Fruit fly (Drosophila melanogaster) whole organism, embryonic: Measurements from ENCODE around the gene Desat1.
A peak's percentile ranks its signal among the peaks of the same experiment; 100 is the strongest.

Source experiments
- Asciz ChIP-seq: fragments of 200-800 bp; sonication (Bioruptor generic); optimal IDR thresholded peaks from 2 replicates; lab custom pipeline; 2017; ENCODE audit warnings: missing biosample characterization, mild to moderate bottlenecking, missing genetic modification characterization, missing genetic modification reagents
- Bdp1 ChIP-seq: fragments of 200-800 bp; sonication (Bioruptor generic); optimal IDR thresholded peaks from 3 replicates; lab custom pipeline; 2016; ENCODE audit warnings: missing biosample characterization, missing genetic modification characterization
- Bgb ChIP-seq: fragments of 200-800 bp; sonication (Bioruptor generic); IDR thresholded peaks from 2 replicates; pipeline ENCODE4 v1.3.6; 2022; ENCODE audit warnings: missing biosample characterization, missing genetic modification characterization; ENCODE audit not compliant: partially characterized antibody
- Blimp-1 ChIP-seq: fragments of 200-800 bp; sonication (Bioruptor generic); optimal IDR thresholded peaks from 3 replicates; lab custom pipeline; 2018; ENCODE audit warnings: missing biosample characterization, missing genetic modification characterization, mild to moderate bottlenecking, moderate library complexity, missing genetic modification reagents
- CG10209 ChIP-seq: fragments of 200-800 bp; sonication (Bioruptor generic); optimal IDR thresholded peaks from 3 replicates; lab custom pipeline; 2017; ENCODE audit warnings: missing biosample characterization, mild to moderate bottlenecking, missing genetic modification characterization, missing genetic modification reagents
- CG1024 ChIP-seq: fragments of 200-800 bp; sonication (Bioruptor generic); IDR thresholded peaks from 2 replicates; pipeline ENCODE4 v1.3.6; 2022; ENCODE audit warnings: missing biosample characterization, missing genetic modification characterization
- CG10431 ChIP-seq: fragments of 200-800 bp; sonication (Bioruptor generic); optimal IDR thresholded peaks from 3 replicates; lab custom pipeline; 2018; ENCODE audit warnings: missing biosample characterization, mild to moderate bottlenecking, missing genetic modification characterization
- CG12104 ChIP-seq: fragments of 200-800 bp; sonication (Bioruptor generic); optimal IDR thresholded peaks from 3 replicates; lab custom pipeline; 2016; ENCODE audit warnings: missing biosample characterization, missing genetic modification characterization
- CG13123 ChIP-seq: fragments of 200-800 bp; sonication (Bioruptor generic); optimal IDR thresholded peaks from 2 replicates; lab custom pipeline; 2016; ENCODE audit warnings: missing biosample characterization, missing genetic modification characterization
- CG13624 ChIP-seq: fragments of 200-800 bp; sonication (Bioruptor generic); optimal IDR thresholded peaks from 2 replicates; lab custom pipeline; 2016; ENCODE audit warnings: missing biosample characterization, missing genetic modification characterization
- CG15073 ChIP-seq: fragments of 200-800 bp; sonication (Bioruptor generic); optimal IDR thresholded peaks from 2 replicates; lab custom pipeline; 2016; ENCODE audit warnings: missing biosample characterization, missing genetic modification characterization
- CG15696 ChIP-seq: fragments of 200-800 bp; sonication (Bioruptor generic); optimal IDR thresholded peaks from 2 replicates; lab custom pipeline; 2019; ENCODE audit warnings: missing biosample characterization, mild to moderate bottlenecking, missing genetic modification characterization, moderate library complexity
- CG17612 ChIP-seq: fragments of 200-800 bp; sonication (Bioruptor generic); IDR thresholded peaks from 2 replicates; pipeline ENCODE4 v1.3.6; 2022; ENCODE audit warnings: missing biosample characterization, missing genetic modification characterization
- CG1832 ChIP-seq: fragments of 200-800 bp; sonication (Bioruptor generic); optimal IDR thresholded peaks from 2 replicates; lab custom pipeline; 2017; ENCODE audit warnings: missing biosample characterization, mild to moderate bottlenecking, missing genetic modification characterization, inconsistent platforms
- CG34422 ChIP-seq: fragments of 200-800 bp; sonication (Bioruptor generic); IDR thresholded peaks from 3 replicates; pipeline ENCODE4 v1.3.6; 2022; ENCODE audit warnings: missing biosample characterization, missing genetic modification characterization
- CG4617 ChIP-seq: fragments of 200-800 bp; sonication (Bioruptor generic); optimal IDR thresholded peaks from 3 replicates; lab custom pipeline; 2016; ENCODE audit warnings: missing biosample characterization, missing genetic modification characterization, borderline replicate concordance
- CG6272 ChIP-seq: fragments of 200-800 bp; sonication (Bioruptor generic); IDR thresholded peaks from 2 replicates; pipeline ENCODE4 v1.3.6; 2022; ENCODE audit warnings: missing biosample characterization, missing genetic modification characterization
- CG6689 ChIP-seq: fragments of 200-800 bp; sonication (Bioruptor generic); IDR thresholded peaks from 2 replicates; pipeline ENCODE4 v1.3.6; 2022; ENCODE audit warnings: missing biosample characterization, missing genetic modification characterization
- CG6765 ChIP-seq: fragments of 200-800 bp; sonication (Bioruptor generic); optimal IDR thresholded peaks from 3 replicates; lab custom pipeline; 2017; ENCODE audit warnings: missing biosample characterization, mild to moderate bottlenecking, missing genetic modification characterization
- CG8359 ChIP-seq: fragments of 200-800 bp; sonication (Bioruptor generic); optimal IDR thresholded peaks from 2 replicates; lab custom pipeline; 2017; ENCODE audit warnings: missing biosample characterization, mild to moderate bottlenecking, missing genetic modification characterization, borderline replicate concordance
- CG9727 ChIP-seq: fragments of 200-800 bp; sonication (Bioruptor generic); optimal IDR thresholded peaks from 3 replicates; lab custom pipeline; 2017; ENCODE audit warnings: missing biosample characterization, mild to moderate bottlenecking, missing genetic modification characterization
- CG9876 ChIP-seq: fragments of 200-800 bp; sonication (Bioruptor generic); optimal IDR thresholded peaks from 2 replicates; lab custom pipeline; 2016; ENCODE audit warnings: missing biosample characterization, missing genetic modification characterization
- CrebB ChIP-seq: fragments of 200-800 bp; sonication (Bioruptor generic); optimal IDR thresholded peaks from 3 replicates; lab custom pipeline; 2018; ENCODE audit warnings: missing biosample characterization, mild to moderate bottlenecking, missing genetic modification characterization
- Dbx ChIP-seq: fragments of 200-800 bp; sonication (Bioruptor generic); IDR thresholded peaks from 3 replicates; pipeline ENCODE4 v1.3.6; 2022; ENCODE audit warnings: missing biosample characterization, missing genetic modification characterization
- ERR ChIP-seq: fragments of 200-800 bp; sonication (Bioruptor generic); optimal IDR thresholded peaks from 2 replicates; lab custom pipeline; 2016; ENCODE audit warnings: missing biosample characterization, missing genetic modification characterization
- GATAe ChIP-seq: fragments of 200-800 bp; sonication (Bioruptor generic); conservative IDR thresholded peaks from 2 replicates; pipeline ENCODE4 v1.3.6; 2022; ENCODE audit warnings: missing biosample characterization, missing genetic modification characterization
- HLH4C ChIP-seq: fragments of 200-800 bp; sonication (Bioruptor generic); IDR thresholded peaks from 3 replicates; pipeline ENCODE4 v1.3.6; 2022; ENCODE audit warnings: missing biosample characterization, missing genetic modification characterization; ENCODE audit not compliant: partially characterized antibody
- Kr ChIP-seq: fragments of 200-800 bp; sonication (Bioruptor generic); optimal IDR thresholded peaks from 2 replicates; lab custom pipeline; 2017; ENCODE audit warnings: missing biosample characterization, mild to moderate bottlenecking, missing genetic modification characterization
- Lim3 ChIP-seq: fragments of 200-800 bp; sonication (Bioruptor generic); IDR thresholded peaks from 2 replicates; pipeline ENCODE4 v1.3.6; 2022; ENCODE audit warnings: missing biosample characterization, missing genetic modification characterization
- Lpt ChIP-seq: fragments of >200 bp; optimal IDR thresholded peaks from 2 replicates; lab custom pipeline; 2018; ENCODE audit warnings: missing biosample characterization, missing genetic modification characterization
- MESR4 ChIP-seq: fragments of 200-800 bp; sonication (Bioruptor generic); optimal IDR thresholded peaks from 2 replicates; lab custom pipeline; 2018; ENCODE audit warnings: missing biosample characterization, mild to moderate bottlenecking, missing genetic modification characterization, moderate library complexity
- Side ChIP-seq: fragments of 200-800 bp; sonication (Bioruptor generic); optimal IDR thresholded peaks from 2 replicates; lab custom pipeline; 2016; ENCODE audit warnings: missing biosample characterization, missing genetic modification characterization
- amos ChIP-seq: fragments of 200-800 bp; sonication (Bioruptor generic); IDR thresholded peaks from 2 replicates; pipeline ENCODE4 v1.3.6; 2022; ENCODE audit warnings: missing biosample characterization, missing genetic modification characterization; ENCODE audit not compliant: partially characterized antibody
- chinmo ChIP-seq: fragments of 200-800 bp; sonication (Bioruptor generic); IDR thresholded peaks from 4 replicates; pipeline ENCODE4 v1.3.6; 2022; ENCODE audit warnings: missing biosample characterization, missing genetic modification characterization; ENCODE audit not compliant: partially characterized antibody
- chm ChIP-seq: fragments of 200-800 bp; sonication (Bioruptor generic); IDR thresholded peaks from 2 replicates; pipeline ENCODE4 v1.3.6; 2022; ENCODE audit warnings: missing biosample characterization, missing genetic modification characterization
- dm ChIP-seq: fragments of 200-800 bp; sonication (Bioruptor generic); optimal IDR thresholded peaks from 3 replicates; lab custom pipeline; 2016; ENCODE audit warnings: missing biosample characterization, missing genetic modification characterization
- emc ChIP-seq: fragments of 200-800 bp; sonication (Bioruptor generic); optimal IDR thresholded peaks from 2 replicates; lab custom pipeline; 2016; ENCODE audit warnings: missing biosample characterization, missing genetic modification characterization
- fru ChIP-seq: fragments of >200 bp; optimal IDR thresholded peaks from 2 replicates; lab custom pipeline; 2017
- gcm2 ChIP-seq: fragments of 200-800 bp; sonication (Bioruptor generic); optimal IDR thresholded peaks from 2 replicates; lab custom pipeline; 2016; ENCODE audit warnings: missing biosample characterization, missing genetic modification characterization
- her ChIP-seq: fragments of 200-800 bp; sonication (Bioruptor generic); optimal IDR thresholded peaks from 2 replicates; lab custom pipeline; 2016; ENCODE audit warnings: missing biosample characterization, missing genetic modification characterization
- jigr1 ChIP-seq: fragments of 200-800 bp; sonication (Bioruptor generic); IDR thresholded peaks from 3 replicates; pipeline ENCODE4 v1.3.6; 2022; ENCODE audit warnings: missing biosample characterization, missing genetic modification characterization
- knrl ChIP-seq: fragments of 200-800 bp; sonication (Bioruptor generic); IDR thresholded peaks from 3 replicates; pipeline ENCODE4 v1.3.6; 2022; ENCODE audit warnings: missing biosample characterization, missing genetic modification characterization; ENCODE audit not compliant: partially characterized antibody
- maf-S ChIP-seq: fragments of 200-800 bp; sonication (Bioruptor generic); optimal IDR thresholded peaks from 2 replicates; lab custom pipeline; 2016; ENCODE audit warnings: missing biosample characterization, missing genetic modification characterization
- mld ChIP-seq: fragments of 200-800 bp; sonication (Bioruptor generic); IDR thresholded peaks from 3 replicates; pipeline ENCODE4 v1.3.6; 2022; ENCODE audit warnings: missing biosample characterization, missing genetic modification characterization; ENCODE audit not compliant: partially characterized antibody
- org-1 ChIP-seq: fragments of 200-800 bp; sonication (Bioruptor generic); optimal IDR thresholded peaks from 2 replicates; lab custom pipeline; 2017; ENCODE audit warnings: missing biosample characterization, missing genetic modification characterization
- run ChIP-seq: fragments of 200-800 bp; sonication (Bioruptor generic); optimal IDR thresholded peaks from 3 replicates; lab custom pipeline; 2018; ENCODE audit warnings: missing biosample characterization, mild to moderate bottlenecking, missing genetic modification characterization
- sd ChIP-seq: fragments of 200-800 bp; sonication (Bioruptor generic); optimal IDR thresholded peaks from 3 replicates; lab custom pipeline; 2018; ENCODE audit warnings: missing biosample characterization, mild to moderate bottlenecking, missing genetic modification characterization, moderate library complexity
- sens ChIP-seq: fragments of 200-800 bp; sonication (Bioruptor generic); peaks from one replicate; lab custom pipeline; 2016; ENCODE audit warnings: missing biosample characterization, missing genetic modification characterization
- tll ChIP-seq, 2 experiments: fragments of 200-800 bp in 1 of 2; fragments of >200 bp in 1 of 2; sonication (Bioruptor generic) in 1 of 2; optimal IDR thresholded peaks; 2 replicates each; lab custom pipeline; 2017 to 2019; ENCODE audit warnings: missing biosample characterization in 2 of 2, missing genetic modification characterization in 2 of 2, mild to moderate bottlenecking in 1 of 2, moderate library complexity in 1 of 2
- trem ChIP-seq: fragments of 200-800 bp; optimal IDR thresholded peaks from 3 replicates; lab custom pipeline; 2019; ENCODE audit warnings: missing biosample characterization, mild to moderate bottlenecking, missing genetic modification characterization, moderate library complexity
- vfl ChIP-seq: fragments of 200-800 bp; sonication (Bioruptor generic); optimal IDR thresholded peaks from 2 replicates; lab custom pipeline; 2016; ENCODE audit warnings: missing biosample characterization, missing genetic modification characterization

Gene Desat1

DNA sequence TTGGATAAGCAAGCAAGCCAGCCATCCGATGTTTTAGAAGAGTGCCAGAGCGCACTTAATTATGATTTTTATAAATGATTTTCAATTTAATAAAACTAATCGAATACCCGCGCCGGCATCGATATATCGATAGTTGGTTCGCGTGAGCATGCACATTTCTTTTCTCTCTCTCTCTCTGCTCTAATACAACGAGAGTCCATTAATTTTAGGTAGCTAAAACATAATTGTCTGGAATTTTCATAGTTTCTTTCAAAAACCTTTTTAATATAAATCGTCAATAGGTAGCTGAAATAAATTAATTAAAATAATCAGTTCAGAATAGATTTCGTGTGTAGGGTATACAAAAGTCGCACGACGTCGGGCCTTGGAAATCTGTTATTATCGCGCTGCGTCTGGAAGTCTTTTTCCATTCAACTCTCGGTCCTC lies 9.5 kb downstream of the Desat1 start, which contains the start of gene CG18549 (continued):
- TF ChIP-seq Side (GFP tag; lab: Kevin White, UChicago) (peak; percentile 99), CG15696 (tag; lab: Kevin White, UChicago) (peak; percentile 99), her (GFP tag; lab: Kevin White, UChicago) (peak; percentile 97), chm (GFP tag; lab: Robert Waterston, UW) (peak; percentile 100), Lpt (no peak), trem (tag; lab: Kevin White, UChicago) (peak; percentile 98), gcm2 (GFP tag; lab: Kevin White, UChicago) (peak; percentile 99), CG1832 (no peak), dm (GFP tag; lab: Kevin White, UChicago) (peak; percentile 98), CG15073 (peak; percentile 94), CG9727 (GFP tag; lab: Kevin White, UChicago) (peak; percentile 100), knrl (GFP tag; lab: Robert Waterston, UW) (peak; percentile 75), sens (GFP tag; lab: Kevin White, UChicago) (peak; percentile 100), CG6689 (GFP tag; lab: Robert Waterston, UW) (peak; percentile 100), Bdp1 (GFP tag; lab: Kevin White, UChicago) (peak; percentile 96), jigr1 (GFP tag; lab: Robert Waterston, UW) (peak; percentile 99), ERR (GFP tag; lab: Kevin White, UChicago) (peak; percentile 98), Kr (GFP tag; lab: Kevin White, UChicago) (peak; percentile 73), CG10209 (GFP tag; lab: Kevin White, UChicago) (peak; percentile 100), CG9876 (GFP tag; lab: Kevin White, UChicago) (peak; percentile 96), CG6272 (GFP tag; lab: Robert Waterston, UW) (peak; percentile 99), CG8359 (GFP tag; lab: Kevin White, UChicago) (peak; percentile 97), Lim3 (GFP tag; lab: Robert Waterston, UW) (peak; percentile 99), CG1024 (GFP tag; lab: Robert Waterston, UW) (peak; percentile 98), emc (GFP tag; lab: Kevin White, UChicago) (peak; percentile 97), tll (GFP tag; optimal IDR thresholded peaks at IDR 0.05; lab: Kevin White, UChicago) (peak in 1 of 2 experiments; percentile 89), CG13624 (GFP tag; lab: Kevin White, UChicago) (peak; percentile 100), mld (GFP tag; lab: Robert Waterston, UW) (no peak; the same call in 2 of the 3 replicates), Bgb (GFP tag; lab: Robert Waterston, UW) (peak; percentile 82), amos (GFP tag; lab: Robert Waterston, UW) (peak; percentile 85), vfl (peak; percentile 99), sd (peak; percentile 98), CG13123 (GFP tag; lab: Kevin White, UChicago) (peak; percentile 99), maf-S (peak; percentile 99), Dbx (peak; percentile 100), CG12104 (GFP tag; lab: Kevin White, UChicago) (peak; percentile 100), GATAe (GFP tag; lab: Robert Waterston, UW) (peak; percentile 99), CrebB (tag; lab: Kevin White, UChicago) (peak; percentile 100), HLH4C (GFP tag; lab: Robert Waterston, UW) (peak; percentile 73), CG34422 (GFP tag; lab: Robert Waterston, UW) (peak; percentile 100), CG17612 (peak; percentile 99), fru (lab: Kevin White, UChicago) (no peak), Blimp-1 (GFP tag; lab: Kevin White, UChicago) (peak; percentile 99), CG6765 (peak; percentile 99), MESR4 (peak; percentile 97), Asciz (peak; percentile 100), CG10431 (GFP tag; lab: Kevin White, UChicago) (peak; percentile 99), chinmo (peak; percentile 97), CG4617 (GFP tag; lab: Kevin White, UChicago) (peak; percentile 99), run (tag; lab: Kevin White, UChicago) (peak; percentile 100), org-1 (GFP tag; lab: Kevin White, UChicago) (peak; percentile 99)
